Fruit fly (Drosophila melanogaster): ENCODE results near the gene Adi1.
A peak's percentile ranks its signal among the peaks of the same experiment; 100 is the strongest.

Adi1 gene

DNA sequence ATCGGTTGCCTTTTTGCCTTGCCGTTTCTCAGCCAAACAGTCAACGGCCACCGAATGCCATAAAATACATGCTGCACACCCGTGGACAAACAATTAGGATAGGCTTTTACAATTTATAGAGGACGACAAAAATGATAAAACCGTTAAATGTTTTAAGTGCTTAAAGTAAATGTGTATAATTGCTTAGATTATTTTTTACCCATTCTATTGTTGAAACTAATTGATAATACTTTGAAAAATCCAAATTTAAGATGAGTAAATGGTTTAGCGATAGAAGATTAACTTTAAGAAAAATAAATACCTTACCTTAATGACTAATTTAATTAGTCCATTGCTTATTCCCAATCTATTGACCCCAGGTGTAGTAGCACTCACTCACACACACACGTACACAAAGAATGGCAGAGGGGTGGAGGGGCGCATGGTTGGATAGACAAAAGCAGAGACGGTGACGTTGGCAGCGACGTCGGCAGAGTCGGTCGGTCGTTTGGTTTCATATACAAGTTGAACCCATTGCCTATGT lies 15.4 kb downstream of the Adi1 start (continued):
- peak; percentile 94 for TF ChIP-seq Sox102F (GFP tag; optimal IDR thresholded peaks at IDR 0.05)
- TF ChIP-seq Myb (GFP tag; optimal IDR thresholded peaks at IDR 0.05): peak; percentile 86
- TF ChIP-seq CG6254 (GFP tag; optimal IDR thresholded peaks at IDR 0.05): peak; percentile 89
- peak; percentile 69; the same call in 1 of the 2 replicates for TF ChIP-seq ham (GFP tag; IDR thresholded peaks at IDR 0.05)
- TF ChIP-seq CG10654 (GFP tag; optimal IDR thresholded peaks at IDR 0.05): peak; percentile 83
- peak; percentile 94 for TF ChIP-seq CG17359 (tag; optimal IDR thresholded peaks at IDR 0.05)
- peak; percentile 95 for TF ChIP-seq Dek (tag; optimal IDR thresholded peaks at IDR 0.05)
- peak; percentile 87 for TF ChIP-seq CG7786 (GFP tag; optimal IDR thresholded peaks at IDR 0.05)

DNA sequence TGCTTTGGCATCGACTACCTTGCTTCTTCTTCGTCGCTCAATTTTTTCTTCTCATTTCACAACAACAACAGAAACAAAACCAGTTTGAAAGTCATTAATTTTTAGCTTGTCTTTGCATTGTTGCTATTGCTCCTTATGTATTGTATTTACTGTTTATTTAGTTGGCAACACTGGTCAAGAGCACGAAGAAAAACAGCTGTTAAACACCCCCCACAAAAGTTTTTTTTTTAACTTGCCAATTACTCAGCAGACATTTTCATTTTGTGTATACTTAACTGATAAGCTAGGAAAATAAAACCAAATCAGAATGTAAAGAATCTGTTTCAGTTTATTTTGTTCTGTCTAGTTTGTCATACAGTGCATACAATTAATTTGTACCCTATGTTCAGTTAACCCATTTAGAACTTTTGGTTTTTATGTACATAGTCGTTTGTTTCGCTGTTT lies 16.6 kb downstream of the Adi1 start:
- no peak for TF ChIP-seq CG15696 (tag; optimal IDR thresholded peaks at IDR 0.05)
- TF ChIP-seq ac (GFP tag; optimal IDR thresholded peaks at IDR 0.05): no peak
- no peak for TF ChIP-seq tio (GFP tag; optimal IDR thresholded peaks at IDR 0.05)
- TF ChIP-seq CG3281 (GFP tag; optimal IDR thresholded peaks at IDR 0.05): peak; percentile 53
- TF ChIP-seq salm (tag; optimal IDR thresholded peaks at IDR 0.05): peak; percentile 21
- peak; percentile 40 for TF ChIP-seq CG15269 (tag; optimal IDR thresholded peaks at IDR 0.05)
- no peak for TF ChIP-seq CG4282 (GFP tag; optimal IDR thresholded peaks at IDR 0.05)
- no peak for TF ChIP-seq Dip2 (GFP tag; IDR thresholded peaks at IDR 0.05)
- no peak for TF ChIP-seq CG4404 (GFP tag; IDR thresholded peaks at IDR 0.05)
- peak; percentile 60 for TF ChIP-seq CG13296 (GFP tag; optimal IDR thresholded peaks at IDR 0.05)
- TF ChIP-seq CG17328 (GFP tag; IDR thresholded peaks at IDR 0.05): no peak
- no peak for TF ChIP-seq eve (GFP tag; optimal IDR thresholded peaks at IDR 0.05)
- TF ChIP-seq CG11504 (tag; optimal IDR thresholded peaks at IDR 0.05): peak; percentile 18
- no peak for TF ChIP-seq usp (GFP tag; optimal IDR thresholded peaks at IDR 0.05)
- peak; percentile 40 for TF ChIP-seq fd3F (GFP tag; optimal IDR thresholded peaks at IDR 0.05)
- no peak for TF ChIP-seq NK7.1 (GFP tag; optimal IDR thresholded peaks at IDR 0.05)
- TF ChIP-seq CG15514 (GFP tag; optimal IDR thresholded peaks at IDR 0.05): peak; percentile 6
- no peak for TF ChIP-seq Trl (optimal IDR thresholded peaks at IDR 0.05)
- TF ChIP-seq Trl (GFP tag; optimal IDR thresholded peaks at IDR 0.05): no peak
- TF ChIP-seq CG31441 (GFP tag; IDR thresholded peaks at IDR 0.05): peak; percentile 42
- TF ChIP-seq CG14710 (tag; optimal IDR thresholded peaks at IDR 0.05): peak; percentile 36
- peak; percentile 7 for TF ChIP-seq CG12391 (tag; optimal IDR thresholded peaks at IDR 0.05)
- TF ChIP-seq HLH3B (GFP tag; IDR thresholded peaks at IDR 0.05): no peak
- TF ChIP-seq CG8359 (GFP tag; optimal IDR thresholded peaks at IDR 0.05; ENCODE audit: borderline replicate concordance): no peak
- TF ChIP-seq CG30403 (GFP tag; optimal IDR thresholded peaks at IDR 0.05): peak; percentile 8
- TF ChIP-seq HmgZ (tag; optimal IDR thresholded peaks at IDR 0.05): peak; percentile 23
- TF ChIP-seq CG10366 (GFP tag; IDR thresholded peaks at IDR 0.05): no peak
- TF ChIP-seq Hsf (GFP tag; optimal IDR thresholded peaks at IDR 0.05): peak; percentile 29
- peak; percentile 18 for TF ChIP-seq CrebB (tag; optimal IDR thresholded peaks at IDR 0.05)
- no peak for TF ChIP-seq CG2875 (GFP tag; optimal IDR thresholded peaks at IDR 0.05)
- TF ChIP-seq Usf (GFP tag; optimal IDR thresholded peaks at IDR 0.05): no peak
- TF ChIP-seq CG6175 (GFP tag; IDR thresholded peaks at IDR 0.05): no peak
- no peak for TF ChIP-seq Sin3A (optimal IDR thresholded peaks at IDR 0.05)
- TF ChIP-seq Dek (tag; optimal IDR thresholded peaks at IDR 0.05): peak; percentile 9
- no peak for TF ChIP-seq gfzf (GFP tag; optimal IDR thresholded peaks at IDR 0.05)
- peak; percentile 21; the same call in 1 of the 2 replicates for TF ChIP-seq Awh (GFP tag; IDR thresholded peaks at IDR 0.05)
- peak; percentile 8 for TF ChIP-seq Meics (GFP tag; optimal IDR thresholded peaks at IDR 0.05)
- TF ChIP-seq mam (GFP tag; optimal IDR thresholded peaks at IDR 0.05): peak; percentile 18
- no peak for TF ChIP-seq CG14860 (GFP tag; IDR thresholded peaks at IDR 0.05; ENCODE audit: partially characterized antibody)
- no peak; the same call in 1 of the 2 replicates for TF ChIP-seq Drgx (GFP tag; IDR thresholded peaks at IDR 0.05)
- TF ChIP-seq nerfin-1 (tag; optimal IDR thresholded peaks at IDR 0.05): peak; percentile 0
- peak; percentile 49 for TF ChIP-seq CG2120 (GFP tag; optimal IDR thresholded peaks at IDR 0.05)
- TF ChIP-seq esg (GFP tag; conservative IDR thresholded peaks at IDR 0.05): no peak
